Worm (Caenorhabditis elegans) whole organism, L1 larva: ENCODE data around the gene srh-59.

Source experiments
- C16A3.4 ChIP-seq: fragments of 150-350 bp; optimal IDR thresholded peaks from 2 replicates; lab custom pipeline; 2014; ENCODE audit warnings: missing biosample characterization, missing genetic modification characterization
- C34B4.2 ChIP-seq: sonication (generic microtip); optimal IDR thresholded peaks from 2 replicates; lab custom pipeline; 2017; ENCODE audit warnings: mild to moderate bottlenecking, missing genetic modification characterization, missing compliant biosample characterization
- F16B12.6 ChIP-seq: fragments of 150-350 bp; optimal IDR thresholded peaks from 2 replicates; lab custom pipeline; 2014; ENCODE audit warnings: missing biosample characterization, missing genetic modification characterization
- blmp-1 ChIP-seq: fragments of 150-350 bp; optimal IDR thresholded peaks from 2 replicates; lab custom pipeline; 2014; ENCODE audit warnings: missing biosample characterization, missing genetic modification characterization
- ceh-63 ChIP-seq: fragments of 200-800 bp; sonication (Bioruptor generic); optimal IDR thresholded peaks from 2 replicates; lab custom pipeline; 2018; ENCODE audit warnings: mild to moderate bottlenecking, missing genetic modification characterization, missing compliant biosample characterization
- ceh-82 ChIP-seq, 3 experiments: fragments of 150-350 bp in 1 of 3; sonication (generic microtip) in 2 of 3; optimal IDR thresholded peaks; 2 replicates each; lab custom pipeline; 2014 to 2017; ENCODE audit warnings: missing biosample characterization in 3 of 3, missing genetic modification characterization in 3 of 3
- dpl-1 ChIP-seq, 3 experiments: fragments of 150-350 bp in 2 of 3; sonication (generic microtip) in 1 of 3; optimal IDR thresholded peaks; 2 replicates each; lab custom pipeline; 2014 to 2017; ENCODE audit warnings: missing biosample characterization in 3 of 3, missing genetic modification characterization in 3 of 3, missing genetic modification reagents in 3 of 3
- efl-1 ChIP-seq, 4 experiments: fragments of 150-350 bp; optimal IDR thresholded peaks in 3 of 4; peaks in 1 of 4; 1 replicate in 1 of 4; 2 replicates in 3 of 4; lab custom pipeline; 2014; ENCODE audit warnings: missing biosample characterization in 2 of 4, missing genetic modification characterization in 2 of 4, missing genetic modification reagents in 2 of 4
- efl-3 ChIP-seq: fragments of 200-800 bp; sonication (Bioruptor generic); optimal IDR thresholded peaks from 2 replicates; lab custom pipeline; 2018; ENCODE audit warnings: mild to moderate bottlenecking, missing genetic modification characterization, missing compliant biosample characterization
- fkh-10 ChIP-seq: sonication (generic microtip); optimal IDR thresholded peaks from 2 replicates; lab custom pipeline; 2017; ENCODE audit warnings: missing biosample characterization, missing genetic modification reagents, missing genetic modification characterization
- fkh-4 ChIP-seq: sonication (generic microtip); optimal IDR thresholded peaks from 2 replicates; lab custom pipeline; 2016; ENCODE audit warnings: missing compliant biosample characterization, missing genetic modification characterization, borderline replicate concordance
- fkh-8 ChIP-seq: sonication (generic microtip); optimal IDR thresholded peaks from 2 replicates; lab custom pipeline; 2016; ENCODE audit warnings: mild to moderate bottlenecking, missing genetic modification characterization, missing compliant biosample characterization
- isw-1 ChIP-seq: fragments of 200-800 bp; sonication (Bioruptor generic); IDR thresholded peaks from 2 replicates; pipeline ENCODE4 v1.3.6; 2022; ENCODE audit warnings: missing genetic modification characterization, missing compliant biosample characterization
- jun-1 ChIP-seq: fragments of 150-350 bp; optimal IDR thresholded peaks from 2 replicates; lab custom pipeline; 2014; ENCODE audit warnings: missing biosample characterization, missing genetic modification reagents, missing genetic modification characterization
- lin-13 ChIP-seq: fragments of 150-350 bp; optimal IDR thresholded peaks from 2 replicates; lab custom pipeline; 2014; ENCODE audit warnings: missing biosample characterization, missing genetic modification reagents, missing genetic modification characterization
- lin-14 ChIP-seq: fragments of 200-800 bp; sonication (Bioruptor generic); optimal IDR thresholded peaks from 2 replicates; lab custom pipeline; 2018; ENCODE audit warnings: mild to moderate bottlenecking, missing genetic modification characterization, moderate library complexity, missing compliant biosample characterization
- lin-35 ChIP-seq, 2 experiments: fragments of 150-350 bp; optimal IDR thresholded peaks; 2 replicates each; lab custom pipeline; 2014; ENCODE audit warnings: missing biosample characterization in 2 of 2, missing genetic modification characterization in 2 of 2, missing genetic modification reagents in 2 of 2
- lsy-2 ChIP-seq, 2 experiments: fragments of 150-350 bp; optimal IDR thresholded peaks; 2 replicates each; lab custom pipeline; 2014; ENCODE audit warnings: missing biosample characterization in 2 of 2, missing genetic modification characterization in 2 of 2
- mdl-1 ChIP-seq, 2 experiments: fragments of 150-350 bp; optimal IDR thresholded peaks; 2 replicates each; lab custom pipeline; 2014 to 2017; ENCODE audit warnings: missing biosample characterization in 2 of 2, missing genetic modification characterization in 2 of 2, inconsistent platforms in 1 of 2
- mep-1 ChIP-seq: fragments of 150-350 bp; optimal IDR thresholded peaks from 2 replicates; lab custom pipeline; 2014; ENCODE audit warnings: missing biosample characterization, missing genetic modification characterization
- nhr-11 ChIP-seq: fragments of 150-350 bp; optimal IDR thresholded peaks from 2 replicates; lab custom pipeline; 2014; ENCODE audit warnings: missing biosample characterization, missing genetic modification characterization
- nhr-28 ChIP-seq: fragments of 150-350 bp; optimal IDR thresholded peaks from 2 replicates; lab custom pipeline; 2014; ENCODE audit warnings: missing biosample characterization, missing genetic modification characterization
- nhr-47 ChIP-seq: sonication (generic microtip); optimal IDR thresholded peaks from 2 replicates; lab custom pipeline; 2016; ENCODE audit warnings: mild to moderate bottlenecking, missing genetic modification characterization, moderate library complexity, missing compliant biosample characterization
- nhr-84 ChIP-seq: sonication (generic microtip); optimal IDR thresholded peaks from 2 replicates; lab custom pipeline; 2017; ENCODE audit warnings: missing biosample characterization, missing genetic modification characterization
- nhr-85 ChIP-seq: sonication (generic microtip); peaks from one replicate; lab custom pipeline; 2016; ENCODE audit warnings: missing genetic modification characterization, inconsistent platforms, missing compliant biosample characterization
- snpc-4 ChIP-seq: fragments of 150-350 bp; optimal IDR thresholded peaks from 2 replicates; lab custom pipeline; 2014; ENCODE audit warnings: missing biosample characterization, missing genetic modification characterization
- snu-23 ChIP-seq: sonication (generic microtip); optimal IDR thresholded peaks from 2 replicates; lab custom pipeline; 2016; ENCODE audit warnings: missing genetic modification characterization, missing compliant biosample characterization
- sox-4 ChIP-seq: sonication (generic microtip); optimal IDR thresholded peaks from 2 replicates; lab custom pipeline; 2016; ENCODE audit warnings: missing genetic modification characterization, missing compliant biosample characterization
- unc-130 ChIP-seq: fragments of 150-350 bp; optimal IDR thresholded peaks from 2 replicates; lab custom pipeline; 2017; ENCODE audit warnings: missing biosample characterization, missing genetic modification characterization, inconsistent platforms
- unc-62 ChIP-seq: fragments of 150-350 bp; optimal IDR thresholded peaks from 2 replicates; lab custom pipeline; 2014; ENCODE audit warnings: missing biosample characterization, missing genetic modification reagents, missing genetic modification characterization
- unc-86 ChIP-seq: sonication (generic microtip); optimal IDR thresholded peaks from 2 replicates; lab custom pipeline; 2016; ENCODE audit warnings: missing genetic modification characterization, missing compliant biosample characterization
- unc-98 ChIP-seq: fragments of 200-800 bp; sonication (Bioruptor generic); IDR thresholded peaks from 2 replicates; pipeline ENCODE4 v1.3.6; 2022; ENCODE audit warnings: missing genetic modification characterization, missing compliant biosample characterization
- xbp-1 ChIP-seq: sonication (generic microtip); optimal IDR thresholded peaks from 2 replicates; lab custom pipeline; 2016; ENCODE audit warnings: missing genetic modification characterization, missing compliant biosample characterization
- zip-4 ChIP-seq: fragments of 200-800 bp; sonication (Bioruptor generic); optimal IDR thresholded peaks from 2 replicates; lab custom pipeline; 2018; ENCODE audit warnings: mild to moderate bottlenecking, missing genetic modification characterization, moderate library complexity, missing compliant biosample characterization
- ztf-4 ChIP-seq: fragments of 150-350 bp; optimal IDR thresholded peaks from 2 replicates; lab custom pipeline; 2014; ENCODE audit warnings: missing biosample characterization, missing genetic modification characterization

The srh-59 gene

DNA sequence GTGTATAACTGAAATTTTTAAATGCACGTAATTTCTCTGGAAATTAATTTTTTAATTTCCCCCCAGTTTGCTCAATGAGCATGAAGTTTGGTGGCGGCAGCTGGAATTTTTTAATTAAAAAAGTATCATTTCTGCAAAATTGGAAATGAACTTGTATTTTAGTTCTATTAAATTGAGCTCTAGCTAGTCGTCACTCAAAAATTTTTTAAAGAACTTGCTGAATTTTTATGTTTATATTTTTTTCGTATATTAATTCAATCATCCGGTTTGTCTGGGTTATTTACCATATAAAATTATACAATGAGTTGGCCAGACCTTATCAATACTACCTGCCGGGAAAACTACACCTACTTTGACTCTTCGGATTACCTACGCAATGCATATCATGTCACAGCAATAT lies at the start of gene srh-59:
TSS of gene srh-59 (plus strand) at position 301 of the 400 bp plus-strand sequence.
- TF ChIP-seq ceh-82 (tag; optimal IDR thresholded peaks at IDR 0.05; lab: Kevin White, UChicago) (no peak), unc-130 (tag; lab: Kevin White, UChicago) (no peak), unc-62 (GFP tag; lab: Kevin White, UChicago) (no peak), ceh-63 (GFP tag; lab: Kevin White, UChicago) (no peak), C34B4.2 (no peak), sox-4 (no peak), jun-1 (no peak)

DNA sequence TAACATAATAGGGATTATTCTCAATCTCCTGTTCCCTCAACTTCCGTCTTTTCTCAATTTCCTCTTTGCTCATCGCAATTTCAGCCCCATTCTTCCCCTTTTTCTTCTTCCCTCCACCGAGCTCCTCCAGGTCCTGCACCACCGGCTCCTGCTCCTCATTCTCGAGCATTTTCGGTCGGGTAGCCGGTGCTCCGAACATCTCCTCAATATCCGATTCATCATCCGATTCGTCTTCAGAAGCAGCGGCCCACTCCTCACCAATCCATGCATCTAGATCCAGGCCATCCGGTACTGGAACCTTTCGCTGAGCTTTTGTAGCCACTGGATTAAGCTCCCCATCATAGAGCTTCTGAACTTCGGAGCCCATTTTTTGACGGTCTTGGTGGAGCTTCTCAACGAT lies 41.7 kb upstream of the srh-59 start:
- TF ChIP-seq fkh-8 (tag; lab: Kevin White, UChicago) (no peak), snpc-4 (no peak), efl-1 (optimal IDR thresholded peaks at IDR 0.05; lab: Kevin White, UChicago) (no peak), efl-1 (GFP tag; optimal IDR thresholded peaks at IDR 0.05 in 1 of 2; lab: Kevin White, UChicago) (peak in 1 of 2 experiments; percentile 2), mdl-1 (tag; optimal IDR thresholded peaks at IDR 0.05; lab: Kevin White, UChicago) (no peak)

DNA sequence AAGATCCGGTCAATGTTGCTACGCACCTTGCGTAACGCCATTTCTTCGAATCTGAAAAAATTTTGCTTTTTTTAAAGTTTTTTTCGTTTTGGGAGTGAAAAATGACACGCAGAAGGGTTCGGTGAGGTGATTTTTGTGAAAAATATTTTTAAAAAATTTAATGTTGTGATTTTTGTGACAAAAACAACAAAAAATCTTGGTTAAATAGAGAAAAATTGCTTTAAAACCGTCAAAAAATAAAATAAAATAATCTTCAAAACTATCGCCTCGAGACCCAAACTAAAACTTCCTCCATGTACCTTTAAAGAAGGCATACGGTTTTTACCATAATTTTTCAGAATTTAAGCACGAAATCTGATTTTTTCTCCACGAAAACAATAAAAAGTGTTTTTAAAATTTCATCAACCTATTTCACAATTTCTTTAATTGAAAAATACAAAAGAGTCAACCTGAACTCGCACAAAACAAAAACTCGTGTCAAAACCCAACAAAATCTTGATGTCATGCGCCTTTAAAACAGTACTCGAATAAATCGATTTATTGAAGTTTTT lies 35.4 kb upstream of the srh-59 start, which contains the start of gene apd-3:
TSS of gene apd-3 (minus strand) at position 51 of the 551 bp plus-strand sequence.
- TF ChIP-seq ceh-63 (GFP tag; lab: Kevin White, UChicago), result no peak
- TF ChIP-seq zip-4 (GFP tag; lab: Kevin White, UChicago), result no peak
- no peak for TF ChIP-seq xbp-1 (tag; lab: Kevin White, UChicago)
- TF ChIP-seq mep-1 (tag; lab: Kevin White, UChicago), result no peak
- no peak for TF ChIP-seq nhr-11

DNA sequence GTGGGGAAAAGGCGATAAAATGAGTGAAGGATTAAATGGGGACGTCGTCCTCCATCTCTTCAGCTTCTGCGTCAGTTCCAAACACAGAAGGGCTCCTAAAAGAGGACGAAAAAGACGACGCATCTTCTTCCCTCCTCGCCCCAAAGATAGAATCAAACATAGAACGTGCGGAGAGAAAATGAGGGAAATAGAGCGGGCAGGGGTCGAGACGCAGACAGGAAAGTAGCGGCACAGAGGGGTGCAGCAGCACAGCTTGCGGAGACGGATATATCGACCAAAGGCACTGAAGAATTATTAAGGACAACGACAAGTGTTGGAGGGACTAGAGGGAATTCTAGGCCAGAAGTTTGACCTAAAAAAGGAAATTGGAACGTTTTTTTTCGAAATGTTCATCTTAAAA lies 34.6 kb upstream of the srh-59 start:
- TF ChIP-seq lsy-2 (tag; optimal IDR thresholded peaks at IDR 0.05; lab: Kevin White, UChicago) (peak; percentile 36 to 47), unc-86 (tag; lab: Kevin White, UChicago) (peak; percentile 12), ceh-82 (tag; optimal IDR thresholded peaks at IDR 0.05; lab: Kevin White, UChicago) (peak in 2 of 3 experiments; percentile 21 to 29), xbp-1 (tag; lab: Kevin White, UChicago) (no peak), snu-23 (GFP tag; lab: Kevin White, UChicago) (no peak), efl-1 (optimal IDR thresholded peaks at IDR 0.05; lab: Kevin White, UChicago) (peak; percentile 47 to 65), efl-1 (GFP tag; optimal IDR thresholded peaks at IDR 0.05 in 1 of 2; lab: Kevin White, UChicago) (peak; percentile 30 to 76), fkh-8 (tag; lab: Kevin White, UChicago) (peak; percentile 30), nhr-85 (tag; lab: Kevin White, UChicago) (no peak), lin-35 (GFP tag; optimal IDR thresholded peaks at IDR 0.05; lab: Kevin White, UChicago) (peak in 1 of 2 experiments; percentile 21), dpl-1 (GFP tag; optimal IDR thresholded peaks at IDR 0.05; lab: Kevin White, UChicago) (peak in 1 of 3 experiments; percentile 15), C16A3.4 (tag; lab: Kevin White, UChicago) (no peak), ztf-4 (tag; lab: Kevin White, UChicago) (no peak), mep-1 (tag; lab: Kevin White, UChicago) (peak; percentile 21), F16B12.6 (peak; percentile 36), nhr-47 (peak; percentile 42), lin-14 (peak; percentile 89), lin-13 (GFP tag; lab: Kevin White, UChicago) (no peak), fkh-10 (GFP tag; lab: Kevin White, UChicago) (peak; percentile 44)

DNA sequence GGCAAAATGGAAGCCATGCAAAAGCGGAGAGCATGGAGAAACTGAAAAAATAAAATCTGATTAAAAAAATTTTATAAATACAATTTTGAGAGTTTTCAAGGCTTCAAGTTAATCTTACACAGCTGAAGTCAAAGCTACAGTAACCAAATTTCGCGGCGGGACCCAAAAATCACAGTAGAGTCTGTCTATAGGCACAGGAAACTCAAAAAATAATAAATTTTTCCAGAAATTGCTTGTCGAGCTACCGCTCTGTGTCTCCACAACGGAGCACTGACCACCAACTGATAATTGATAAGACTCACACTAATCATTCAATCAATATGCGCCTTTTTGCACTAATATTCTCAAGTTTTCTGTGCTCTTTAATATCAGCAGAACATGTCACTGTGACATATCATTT lies 31.5 kb upstream of the srh-59 start, which contains the start of gene W10G11.19:
TSS of gene W10G11.19 (plus strand) at position 301 of the 400 bp plus-strand sequence.
- no peak for TF ChIP-seq nhr-84
- TF ChIP-seq nhr-85 (tag; lab: Kevin White, UChicago), result no peak
- TF ChIP-seq fkh-4 (tag; lab: Kevin White, UChicago), result no peak
- no peak for TF ChIP-seq blmp-1 (tag; lab: Kevin White, UChicago)
- TF ChIP-seq unc-98, result no peak
- no peak for TF ChIP-seq efl-3 (GFP tag; lab: Kevin White, UChicago)
- TF ChIP-seq ceh-63 (GFP tag; lab: Kevin White, UChicago), result no peak
- no peak for TF ChIP-seq mdl-1 (tag; optimal IDR thresholded peaks at IDR 0.05; lab: Kevin White, UChicago)
- no peak for TF ChIP-seq isw-1
- TF ChIP-seq nhr-28 (tag; lab: Kevin White, UChicago), result no peak
